Worm (Caenorhabditis elegans) whole organism, early embryonic: ENCODE measurements around the gene sumv-1.

Experiments used
- B0310.2 ChIP-seq: sonication (generic microtip); optimal IDR thresholded peaks from 2 replicates; lab custom pipeline; 2016; ENCODE audit warnings: mild to moderate bottlenecking, missing genetic modification characterization, missing compliant biosample characterization
- F13C5.2 ChIP-seq: sonication (generic microtip); optimal IDR thresholded peaks from 2 replicates; lab custom pipeline; 2017; ENCODE audit warnings: mild to moderate bottlenecking, missing genetic modification characterization, inconsistent platforms, missing compliant biosample characterization
- aly-1 ChIP-seq: sonication (generic microtip); optimal IDR thresholded peaks from 2 replicates; lab custom pipeline; 2016; ENCODE audit warnings: missing genetic modification characterization, missing compliant biosample characterization
- ama-1 ChIP-seq: fragments of 150-350 bp; optimal IDR thresholded peaks from 2 replicates; lab custom pipeline; 2014
- ceh-13 ChIP-seq: fragments of 200-800 bp; sonication (Bioruptor generic); optimal IDR thresholded peaks from 2 replicates; lab custom pipeline; 2018; ENCODE audit warnings: mild to moderate bottlenecking, missing genetic modification characterization, missing compliant biosample characterization
- ceh-36 ChIP-seq: sonication (generic microtip); optimal IDR thresholded peaks from 2 replicates; lab custom pipeline; 2016; ENCODE audit warnings: missing genetic modification characterization, inconsistent platforms, missing compliant biosample characterization
- ets-7 ChIP-seq: sonication (generic microtip); optimal IDR thresholded peaks from 2 replicates; lab custom pipeline; 2016; ENCODE audit warnings: missing genotype, missing genetic modification characterization, missing compliant biosample characterization
- flt-1 ChIP-seq: fragments of 200-800 bp; sonication (Bioruptor generic); IDR thresholded peaks from 2 replicates; pipeline ENCODE4 v1.3.6; 2022; ENCODE audit warnings: missing genetic modification characterization, missing compliant biosample characterization
- hmbx-1 ChIP-seq: sonication (generic microtip); optimal IDR thresholded peaks from 2 replicates; lab custom pipeline; 2016; ENCODE audit warnings: mild to moderate bottlenecking, missing genetic modification characterization, missing compliant biosample characterization
- hmg-4 ChIP-seq: fragments of 200-800 bp; sonication (Bioruptor generic); optimal IDR thresholded peaks from 2 replicates; lab custom pipeline; 2018; ENCODE audit warnings: mild to moderate bottlenecking, missing genetic modification characterization, missing compliant biosample characterization
- hnd-1 ChIP-seq: sonication (generic microtip); optimal IDR thresholded peaks from 2 replicates; lab custom pipeline; 2016; ENCODE audit warnings: missing genetic modification characterization, missing compliant biosample characterization
- pes-1 ChIP-seq: fragments of 200-800 bp; sonication (Bioruptor generic); IDR thresholded peaks from 2 replicates; pipeline ENCODE4 v1.3.6; 2022; ENCODE audit warnings: missing genetic modification reagents, missing genetic modification characterization, missing compliant biosample characterization
- scrt-1 ChIP-seq: fragments of 200-800 bp; sonication (Bioruptor generic); IDR thresholded peaks from 2 replicates; pipeline ENCODE4 v1.3.6; 2022; ENCODE audit warnings: missing genetic modification characterization, missing compliant biosample characterization
- sea-1 ChIP-seq: fragments of 200-800 bp; sonication (Bioruptor generic); conservative IDR thresholded peaks from 2 replicates; pipeline ENCODE4 v1.3.6; 2022; ENCODE audit warnings: missing genetic modification characterization, missing compliant biosample characterization
- tbx-11 ChIP-seq: fragments of 200-800 bp; sonication (Bioruptor generic); IDR thresholded peaks from 2 replicates; pipeline ENCODE4 v1.3.6; 2022; ENCODE audit warnings: missing genetic modification characterization, missing compliant biosample characterization
- tbx-37 ChIP-seq: fragments of 200-800 bp; sonication (Bioruptor generic); conservative IDR thresholded peaks from 2 replicates; pipeline ENCODE4 v1.3.6; 2022; ENCODE audit warnings: missing genetic modification reagents, missing genetic modification characterization, missing compliant biosample characterization
- tra-4 ChIP-seq: sonication (generic microtip); optimal IDR thresholded peaks from 2 replicates; lab custom pipeline; 2017; ENCODE audit warnings: missing genetic modification characterization, missing compliant biosample characterization

Gene sumv-1

ce11 chrIII:5206861-5207414 lies 47.0 kb downstream of the sumv-1 start, which contains the start of gene morc-1:
Gene morc-1 (minus strand): TSS chrIII:5206911.
- no peak for TF ChIP-seq ceh-36 (tag; lab: Kevin White, UChicago)
- no peak for TF ChIP-seq hmbx-1 (tag; lab: Kevin White, UChicago)
- TF ChIP-seq scrt-1, result 0 out of 2 replicates have a peak, but pooled peaks have one; percentile 9

- no peak for TF ChIP-seq scrt-1
- TF ChIP-seq tbx-37 (GFP tag; lab: Robert Waterston, UW), result no peak
- TF ChIP-seq F13C5.2 (tag; lab: Kevin White, UChicago), result no peak
- no peak for TF ChIP-seq B0310.2 (tag; lab: Kevin White, UChicago)
- TF ChIP-seq hnd-1, result no peak
- no peak for TF ChIP-seq hmg-4 (GFP tag; lab: Kevin White, UChicago)
- no peak for TF ChIP-seq tra-4 (tag; lab: Kevin White, UChicago)
- no peak for TF ChIP-seq hmbx-1 (tag; lab: Kevin White, UChicago)
- TF ChIP-seq aly-1 (tag; lab: Kevin White, UChicago), result no peak
- TF ChIP-seq tbx-11 (GFP tag; lab: Robert Waterston, UW), result no peak
These were observed 50.7 kb downstream of the sumv-1 start for ce11 chrIII:5203310-5203709.

- TF ChIP-seq hmbx-1 (tag; lab: Kevin White, UChicago) (no peak), sea-1 (GFP tag; lab: Robert Waterston, UW) (no peak), ceh-36 (tag; lab: Kevin White, UChicago) (no peak), tbx-11 (GFP tag; lab: Robert Waterston, UW) (no peak), B0310.2 (tag; lab: Kevin White, UChicago) (no peak), hmg-4 (GFP tag; lab: Kevin White, UChicago) (no peak), flt-1 (no peak), pes-1 (GFP tag; lab: Robert Waterston, UW) (no peak)
These were observed 51.3 kb downstream of the sumv-1 start for ce11 chrIII:5202641-5203040.

DNA sequence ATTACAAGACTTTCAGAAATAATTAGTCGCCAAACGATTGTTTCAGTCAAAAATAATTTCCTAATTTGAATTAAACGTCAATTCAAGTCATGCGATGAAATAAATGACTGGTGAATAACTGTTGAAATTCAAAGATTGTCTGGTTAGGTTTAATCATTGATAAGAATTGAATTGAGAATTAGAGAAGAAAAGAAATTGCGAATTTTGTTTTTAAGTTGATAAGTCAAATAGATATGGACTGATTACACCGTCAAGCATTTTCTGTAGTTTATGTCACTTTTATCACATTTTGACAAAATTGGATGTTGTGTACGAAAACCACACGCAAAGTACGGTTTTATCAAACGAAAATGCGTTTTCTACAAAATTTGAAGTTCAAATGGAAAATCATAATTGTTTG lies 52.7 kb downstream of the sumv-1 start:
- TF ChIP-seq hmg-4 (GFP tag; lab: Kevin White, UChicago) (no peak), tra-4 (tag; lab: Kevin White, UChicago) (no peak), tbx-37 (GFP tag; lab: Robert Waterston, UW) (no peak), hmbx-1 (tag; lab: Kevin White, UChicago) (no peak), ets-7 (tag; lab: Kevin White, UChicago) (no peak), ceh-36 (tag; lab: Kevin White, UChicago) (no peak), hnd-1 (no peak), ceh-13 (GFP tag; lab: Kevin White, UChicago) (no peak), scrt-1 (no peak), tbx-11 (GFP tag; lab: Robert Waterston, UW) (no peak), ama-1 (lab: Kevin White, UChicago) (no peak), flt-1 (no peak)

ce11 chrIII:5200349-5200748 lies 53.6 kb downstream of the sumv-1 start:
- TF ChIP-seq F13C5.2 (tag; lab: Kevin White, UChicago) (no peak), ets-7 (tag; lab: Kevin White, UChicago) (no peak), tbx-11 (GFP tag; lab: Robert Waterston, UW) (no peak), hnd-1 (no peak), ama-1 (lab: Kevin White, UChicago) (no peak), aly-1 (tag; lab: Kevin White, UChicago) (no peak), tra-4 (tag; lab: Kevin White, UChicago) (no peak)

DNA sequence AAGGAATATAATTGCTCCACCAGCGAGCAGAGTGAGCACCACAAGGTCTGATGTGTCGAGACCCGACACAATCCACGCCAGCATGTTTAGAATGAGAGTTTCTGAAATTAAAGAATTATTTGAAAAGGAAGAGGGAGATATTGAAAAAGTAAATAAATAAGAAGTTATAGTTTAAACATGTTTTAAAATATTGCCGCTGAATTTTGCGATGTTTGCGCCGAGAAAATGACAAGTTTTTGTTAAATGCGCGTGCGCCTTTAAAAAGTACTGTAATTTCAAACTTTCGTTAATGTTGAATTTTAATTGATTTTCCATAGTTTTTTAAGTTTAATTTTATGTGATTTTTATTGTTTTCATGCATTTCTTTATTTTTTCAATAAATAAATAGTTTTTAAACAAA lies 54.4 kb downstream of the sumv-1 start, which contains the start of gene emb-8:
emb-8 (minus strand) TSS at position 101 of the 400 bp plus-strand sequence.
- no peak for TF ChIP-seq B0310.2 (tag; lab: Kevin White, UChicago)
- no peak for TF ChIP-seq ets-7 (tag; lab: Kevin White, UChicago)
- TF ChIP-seq aly-1 (tag; lab: Kevin White, UChicago), result no peak
- no peak for TF ChIP-seq tbx-11 (GFP tag; lab: Robert Waterston, UW)
- no peak for TF ChIP-seq hmbx-1 (tag; lab: Kevin White, UChicago)
- TF ChIP-seq pes-1 (GFP tag; lab: Robert Waterston, UW), result no peak
- no peak for TF ChIP-seq flt-1
- no peak for TF ChIP-seq scrt-1
- no peak for TF ChIP-seq tra-4 (tag; lab: Kevin White, UChicago)
- TF ChIP-seq ceh-36 (tag; lab: Kevin White, UChicago), result no peak
- TF ChIP-seq sea-1 (GFP tag; lab: Robert Waterston, UW), result no peak
- TF ChIP-seq ama-1 (lab: Kevin White, UChicago), result no peak
- TF ChIP-seq hnd-1, result no peak
- no peak for TF ChIP-seq hmg-4 (GFP tag; lab: Kevin White, UChicago)
- no peak for TF ChIP-seq F13C5.2 (tag; lab: Kevin White, UChicago)
